Fruit fly (Drosophila melanogaster) whole organism, wandering third instar larva: ENCODE measurements around the gene Rtnl1.

Experiments used
- CG32264 ChIP-seq: fragments of 200-800 bp; sonication (Bioruptor generic); optimal IDR thresholded peaks from 2 replicates; lab custom pipeline; 2016; ENCODE audit warnings: missing biosample characterization, missing genetic modification characterization
- Hnf4 ChIP-seq: fragments of 200-800 bp; sonication (Bioruptor generic); optimal IDR thresholded peaks from 2 replicates; lab custom pipeline; 2016; ENCODE audit warnings: missing biosample characterization, mild to moderate bottlenecking, missing genetic modification characterization
- Hr78 ChIP-seq: fragments of >200 bp; optimal IDR thresholded peaks from 2 replicates; lab custom pipeline; 2017; ENCODE audit warnings: missing biosample characterization, missing genetic modification characterization
- OdsH ChIP-seq: fragments of 200-800 bp; sonication (Bioruptor generic); optimal IDR thresholded peaks from 2 replicates; lab custom pipeline; 2016; ENCODE audit warnings: missing biosample characterization, mild to moderate bottlenecking, missing genetic modification characterization
- br ChIP-seq: fragments of 200-800 bp; sonication (Bioruptor generic); optimal IDR thresholded peaks from 2 replicates; lab custom pipeline; 2016; ENCODE audit warnings: missing biosample characterization, missing genetic modification characterization
- psq ChIP-seq: fragments of 200-800 bp; sonication (Bioruptor generic); optimal IDR thresholded peaks from 3 replicates; lab custom pipeline; 2017; ENCODE audit warnings: missing biosample characterization, mild to moderate bottlenecking, missing genetic modification characterization, moderate library complexity
- tai ChIP-seq: sonication (Bioruptor generic); optimal IDR thresholded peaks from 2 replicates; lab custom pipeline; 2016; ENCODE audit warnings: missing biosample characterization, missing genetic modification characterization
- usp ChIP-seq: fragments of >200 bp; optimal IDR thresholded peaks from 2 replicates; lab custom pipeline; 2017; ENCODE audit warnings: missing biosample characterization, missing genetic modification characterization

DNA sequence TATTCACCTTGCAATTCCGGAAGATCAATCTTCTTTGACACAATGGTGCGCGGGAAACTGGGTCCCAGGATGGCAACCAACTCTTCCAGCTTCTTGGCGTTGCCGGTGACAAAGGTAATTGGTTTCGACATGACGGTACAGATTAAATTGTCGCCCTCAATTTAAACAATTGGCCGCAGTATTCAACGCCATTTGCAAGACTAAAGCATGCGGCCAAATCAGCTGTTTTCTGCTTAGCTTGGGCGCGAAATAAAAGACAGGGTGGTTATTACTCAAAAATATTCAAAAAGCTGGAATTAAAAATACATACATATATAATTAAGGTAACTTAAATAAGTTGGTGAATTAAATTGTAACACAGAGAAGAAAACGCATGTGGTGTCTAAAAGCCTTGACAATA lies 30.4 kb downstream of the Rtnl1 start, which contains the start of gene CG8891:
- TF ChIP-seq OdsH, result no peak
- TF ChIP-seq psq (GFP tag; lab: Kevin White, UChicago), result no peak
- TF ChIP-seq CG32264 (GFP tag; lab: Kevin White, UChicago), result no peak
- TF ChIP-seq Hnf4 (GFP tag; lab: Kevin White, UChicago), result no peak
- no peak for TF ChIP-seq usp (GFP tag; lab: Kevin White, UChicago)
- no peak for TF ChIP-seq tai
- no peak for TF ChIP-seq br (GFP tag; lab: Kevin White, UChicago)
- no peak for TF ChIP-seq Hr78 (GFP tag; lab: Kevin White, UChicago)
